Fruit fly (Drosophila melanogaster) whole organism, embryonic: ENCODE data around the gene Rnf146.

ENCODE experiments used
- Asciz ChIP-seq: fragments of 200-800 bp; sonication (Bioruptor generic); optimal IDR thresholded peaks from 2 replicates; lab custom pipeline; 2017; ENCODE audit warnings: missing biosample characterization, mild to moderate bottlenecking, missing genetic modification characterization, missing genetic modification reagents
- BEAF-32 ChIP-seq: fragments of 200-800 bp; sonication (Bioruptor generic); optimal IDR thresholded peaks from 3 replicates; lab custom pipeline; 2017; ENCODE audit warnings: missing biosample characterization, missing genetic modification characterization, mild to moderate bottlenecking, moderate library complexity, missing genetic modification reagents
- CG10462 ChIP-seq: fragments of 200-800 bp; sonication (Bioruptor generic); optimal IDR thresholded peaks from 2 replicates; lab custom pipeline; 2016; ENCODE audit warnings: missing biosample characterization, missing genetic modification characterization
- CG10543 ChIP-seq: fragments of 200-800 bp; sonication (Bioruptor generic); optimal IDR thresholded peaks from 3 replicates; lab custom pipeline; 2017; ENCODE audit warnings: missing biosample characterization, mild to moderate bottlenecking, missing genetic modification characterization, moderate library complexity
- CG11093 ChIP-seq: fragments of 200-800 bp; sonication (Bioruptor generic); IDR thresholded peaks from 3 replicates; pipeline ENCODE4 v1.3.6; 2022; ENCODE audit warnings: missing biosample characterization, missing genetic modification characterization
- CG12236 ChIP-seq: fragments of 200-800 bp; sonication (Bioruptor generic); optimal IDR thresholded peaks from 2 replicates; lab custom pipeline; 2016; ENCODE audit warnings: missing biosample characterization, missing genetic modification characterization
- CG14965 ChIP-seq: fragments of 200-800 bp; sonication (Bioruptor generic); optimal IDR thresholded peaks from 2 replicates; lab custom pipeline; 2016; ENCODE audit warnings: missing biosample characterization, missing genetic modification characterization, borderline replicate concordance
- CG16779 ChIP-seq: fragments of 200-800 bp; sonication (Bioruptor generic); IDR thresholded peaks from 2 replicates; pipeline ENCODE4 v1.3.6; 2022; ENCODE audit warnings: missing biosample characterization, missing genetic modification characterization
- CG17186 ChIP-seq: fragments of 200-800 bp; sonication (Bioruptor generic); optimal IDR thresholded peaks from 3 replicates; lab custom pipeline; 2017; ENCODE audit warnings: missing biosample characterization, missing genetic modification reagents, missing genetic modification characterization
- CG17328 ChIP-seq: fragments of 200-800 bp; sonication (Bioruptor generic); IDR thresholded peaks from 2 replicates; pipeline ENCODE4 v1.3.6; 2022; ENCODE audit warnings: missing biosample characterization, missing genetic modification characterization
- CG30403 ChIP-seq: fragments of 200-800 bp; sonication (Bioruptor generic); optimal IDR thresholded peaks from 3 replicates; lab custom pipeline; 2016; ENCODE audit warnings: missing biosample characterization, missing genetic modification characterization
- CG31224 ChIP-seq: fragments of 200-800 bp; sonication (Bioruptor generic); IDR thresholded peaks from 2 replicates; pipeline ENCODE4 v1.3.6; 2022; ENCODE audit warnings: missing biosample characterization, missing genetic modification characterization
- CG32532 ChIP-seq: fragments of 200-800 bp; sonication (Bioruptor generic); IDR thresholded peaks from 2 replicates; pipeline ENCODE4 v1.3.6; 2022; ENCODE audit warnings: missing biosample characterization, missing genetic modification characterization
- CG34422 ChIP-seq: fragments of 200-800 bp; sonication (Bioruptor generic); IDR thresholded peaks from 3 replicates; pipeline ENCODE4 v1.3.6; 2022; ENCODE audit warnings: missing biosample characterization, missing genetic modification characterization
- CG6683 ChIP-seq: fragments of 200-800 bp; sonication (Bioruptor generic); optimal IDR thresholded peaks from 2 replicates; lab custom pipeline; 2017; ENCODE audit warnings: missing biosample characterization, mild to moderate bottlenecking, missing genetic modification characterization, missing genetic modification reagents
- CG8089 ChIP-seq: fragments of 200-800 bp; sonication (Bioruptor generic); optimal IDR thresholded peaks from 3 replicates; lab custom pipeline; 2016; ENCODE audit warnings: missing biosample characterization, missing genetic modification characterization
- CG9797 ChIP-seq: fragments of 200-800 bp; sonication (Bioruptor generic); optimal IDR thresholded peaks from 3 replicates; lab custom pipeline; 2018; ENCODE audit warnings: missing biosample characterization, mild to moderate bottlenecking, missing genetic modification characterization
- CrebB ChIP-seq: fragments of 200-800 bp; sonication (Bioruptor generic); optimal IDR thresholded peaks from 3 replicates; lab custom pipeline; 2018; ENCODE audit warnings: missing biosample characterization, mild to moderate bottlenecking, missing genetic modification characterization
- D19A ChIP-seq: fragments of 200-800 bp; optimal IDR thresholded peaks from 3 replicates; lab custom pipeline; 2019; ENCODE audit warnings: missing biosample characterization, mild to moderate bottlenecking, missing genetic modification characterization, moderate library complexity
- Dip2 ChIP-seq: fragments of 200-800 bp; sonication (Bioruptor generic); IDR thresholded peaks from 2 replicates; pipeline ENCODE4 v1.3.6; 2022; ENCODE audit warnings: missing biosample characterization, missing genetic modification characterization
- Dll ChIP-seq: fragments of 200-800 bp; sonication (Bioruptor generic); IDR thresholded peaks from 4 replicates; pipeline ENCODE4 v1.3.6; 2022; ENCODE audit warnings: missing biosample characterization, missing genetic modification characterization; ENCODE audit not compliant: partially characterized antibody
- Drgx ChIP-seq: fragments of 200-800 bp; sonication (Bioruptor generic); IDR thresholded peaks from 2 replicates; pipeline ENCODE4 v1.3.6; 2022; ENCODE audit warnings: missing biosample characterization, missing genetic modification characterization
- ERR ChIP-seq: fragments of 200-800 bp; sonication (Bioruptor generic); optimal IDR thresholded peaks from 2 replicates; lab custom pipeline; 2016; ENCODE audit warnings: missing biosample characterization, missing genetic modification characterization
- Hey ChIP-seq: fragments of 200-800 bp; sonication (Bioruptor generic); optimal IDR thresholded peaks from 3 replicates; lab custom pipeline; 2018; ENCODE audit warnings: missing biosample characterization, mild to moderate bottlenecking, missing genetic modification characterization
- Hr39 ChIP-seq: fragments of >200 bp; optimal IDR thresholded peaks from 2 replicates; lab custom pipeline; 2017
- Hr51 ChIP-seq, 2 experiments: fragments of 200-800 bp; sonication (Bioruptor generic); optimal IDR thresholded peaks; 2 replicates in 1 of 2; 3 replicates in 1 of 2; lab custom pipeline; 2016 to 2018; ENCODE audit warnings: missing biosample characterization in 2 of 2, missing genetic modification characterization in 2 of 2, mild to moderate bottlenecking in 1 of 2, moderate library complexity in 1 of 2
- Lim3 ChIP-seq: fragments of 200-800 bp; sonication (Bioruptor generic); IDR thresholded peaks from 2 replicates; pipeline ENCODE4 v1.3.6; 2022; ENCODE audit warnings: missing biosample characterization, missing genetic modification characterization
- NC2β ChIP-seq: fragments of 200-800 bp; sonication (Bioruptor generic); optimal IDR thresholded peaks from 2 replicates; lab custom pipeline; 2016; ENCODE audit warnings: missing biosample characterization, missing genetic modification characterization
- Optix ChIP-seq: fragments of 200-800 bp; sonication (Bioruptor generic); IDR thresholded peaks from 3 replicates; pipeline ENCODE4 v1.3.6; 2022; ENCODE audit warnings: missing biosample characterization, missing genetic modification characterization
- Rx ChIP-seq: fragments of 200-800 bp; sonication (Bioruptor generic); IDR thresholded peaks from 2 replicates; pipeline ENCODE4 v1.3.6; 2022; ENCODE audit warnings: missing biosample characterization, missing genetic modification characterization
- Spps ChIP-seq: fragments of 200-800 bp; sonication (Bioruptor generic); optimal IDR thresholded peaks from 2 replicates; lab custom pipeline; 2018; ENCODE audit warnings: missing biosample characterization, mild to moderate bottlenecking, missing genetic modification characterization
- TFAM ChIP-seq: fragments of 200-800 bp; sonication (Bioruptor generic); optimal IDR thresholded peaks from 2 replicates; lab custom pipeline; 2017; ENCODE audit warnings: missing biosample characterization, missing genetic modification characterization, inconsistent platforms
- Vsx1 ChIP-seq: fragments of 200-800 bp; sonication (Bioruptor generic); optimal IDR thresholded peaks from 2 replicates; lab custom pipeline; 2017; ENCODE audit warnings: missing biosample characterization, mild to moderate bottlenecking, missing genetic modification characterization, missing genetic modification reagents
- YL-1 ChIP-seq: fragments of 200-800 bp; sonication (Bioruptor generic); optimal IDR thresholded peaks from 3 replicates; lab custom pipeline; 2017; ENCODE audit warnings: missing biosample characterization, mild to moderate bottlenecking, missing genetic modification characterization
- amos ChIP-seq: fragments of 200-800 bp; sonication (Bioruptor generic); IDR thresholded peaks from 2 replicates; pipeline ENCODE4 v1.3.6; 2022; ENCODE audit warnings: missing biosample characterization, missing genetic modification characterization; ENCODE audit not compliant: partially characterized antibody
- chn ChIP-seq: fragments of 200-800 bp; sonication (Bioruptor generic); optimal IDR thresholded peaks from 2 replicates; lab custom pipeline; 2016; ENCODE audit warnings: missing biosample characterization, missing genetic modification characterization
- ci ChIP-seq: fragments of 200-800 bp; sonication (Bioruptor generic); IDR thresholded peaks from 3 replicates; pipeline ENCODE4 v1.3.6; 2022; ENCODE audit warnings: missing biosample characterization, missing genetic modification characterization
- croc ChIP-seq: fragments of 200-800 bp; sonication (Bioruptor generic); conservative IDR thresholded peaks from 3 replicates; pipeline ENCODE4 v1.3.6; 2022; ENCODE audit warnings: missing biosample characterization, missing genetic modification characterization
- dm ChIP-seq: fragments of 200-800 bp; sonication (Bioruptor generic); optimal IDR thresholded peaks from 3 replicates; lab custom pipeline; 2016; ENCODE audit warnings: missing biosample characterization, missing genetic modification characterization
- eve ChIP-seq, 2 experiments: fragments of >200 bp; optimal IDR thresholded peaks; 2 replicates each; lab custom pipeline; 2017; ENCODE audit warnings: missing biosample characterization in 2 of 2, missing genetic modification characterization in 2 of 2
- grau ChIP-seq: fragments of 200-800 bp; optimal IDR thresholded peaks from 3 replicates; lab custom pipeline; 2019; ENCODE audit warnings: missing biosample characterization, mild to moderate bottlenecking, missing genetic modification characterization, moderate library complexity
- gsb ChIP-seq: fragments of 200-800 bp; sonication (Bioruptor generic); IDR thresholded peaks from 2 replicates; pipeline ENCODE4 v1.3.6; 2022; ENCODE audit warnings: missing biosample characterization, missing genetic modification characterization
- her ChIP-seq: fragments of 200-800 bp; sonication (Bioruptor generic); optimal IDR thresholded peaks from 2 replicates; lab custom pipeline; 2016; ENCODE audit warnings: missing biosample characterization, missing genetic modification characterization
- org-1 ChIP-seq: fragments of 200-800 bp; sonication (Bioruptor generic); optimal IDR thresholded peaks from 2 replicates; lab custom pipeline; 2017; ENCODE audit warnings: missing biosample characterization, missing genetic modification characterization
- sd ChIP-seq: fragments of 200-800 bp; sonication (Bioruptor generic); optimal IDR thresholded peaks from 3 replicates; lab custom pipeline; 2018; ENCODE audit warnings: missing biosample characterization, mild to moderate bottlenecking, missing genetic modification characterization, moderate library complexity
- slbo ChIP-seq: fragments of 200-800 bp; sonication (Bioruptor generic); IDR thresholded peaks from 2 replicates; pipeline ENCODE4 v1.3.6; 2022; ENCODE audit warnings: missing biosample characterization, missing genetic modification characterization
- so ChIP-seq: fragments of 200-800 bp; sonication (Bioruptor generic); IDR thresholded peaks from 3 replicates; pipeline ENCODE4 v1.3.6; 2022; ENCODE audit warnings: missing biosample characterization, missing genetic modification characterization
- tin ChIP-seq: fragments of 200-800 bp; sonication (Bioruptor generic); optimal IDR thresholded peaks from 3 replicates; lab custom pipeline; 2016; ENCODE audit warnings: missing biosample characterization, missing genetic modification characterization
- tna ChIP-seq: fragments of 200-800 bp; sonication (Bioruptor generic); IDR thresholded peaks from 2 replicates; pipeline ENCODE4 v1.3.6; 2022; ENCODE audit warnings: missing biosample characterization, missing genetic modification characterization; ENCODE audit not compliant: partially characterized antibody
- trh ChIP-seq: fragments of 200-800 bp; sonication (Bioruptor generic); optimal IDR thresholded peaks from 2 replicates; lab custom pipeline; 2016; ENCODE audit warnings: missing biosample characterization, missing genetic modification characterization
- wek ChIP-seq: fragments of 200-800 bp; sonication (Bioruptor generic); optimal IDR thresholded peaks from 3 replicates; lab custom pipeline; 2018; ENCODE audit warnings: missing biosample characterization, mild to moderate bottlenecking, missing genetic modification characterization, moderate library complexity

Gene Rnf146

DNA sequence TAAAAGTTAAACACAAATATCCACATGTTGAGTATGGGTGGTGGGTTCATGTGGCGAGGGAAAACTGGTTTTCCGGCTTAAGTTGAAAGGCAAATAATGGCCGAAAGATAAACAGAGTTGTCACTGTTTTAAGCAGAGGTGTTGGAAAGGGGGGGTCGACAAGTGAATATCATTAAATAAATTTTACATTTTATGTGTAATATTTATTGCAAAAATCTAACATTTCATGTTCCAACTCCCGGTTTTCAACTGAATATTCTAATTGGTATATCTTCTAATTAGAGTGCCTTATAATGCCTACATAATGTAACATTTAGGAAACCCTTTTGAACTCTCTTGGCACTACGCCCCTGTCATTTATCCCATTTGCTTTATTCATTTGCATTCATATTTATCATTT is 13.3 kb upstream of the Rnf146 start (continued):
- TF ChIP-seq CG10543 (GFP tag; lab: Kevin White, UChicago) (peak; percentile 39), chn (GFP tag; lab: Kevin White, UChicago) (no peak), so (GFP tag; lab: Robert Waterston, UW) (peak; percentile 65; the same call in 1 of the 3 replicates), her (GFP tag; lab: Kevin White, UChicago) (no peak), Rx (GFP tag; lab: Robert Waterston, UW) (0 out of 2 replicates have a peak, but pooled peaks have one; percentile 15), tin (GFP tag; lab: Kevin White, UChicago) (peak; percentile 26), trh (GFP tag; lab: Kevin White, UChicago) (peak; percentile 15), CG12236 (GFP tag; lab: Kevin White, UChicago) (peak; percentile 13), Drgx (GFP tag; lab: Robert Waterston, UW) (no peak), Hr51 (GFP tag; optimal IDR thresholded peaks at IDR 0.05; lab: Kevin White, UChicago) (peak in 1 of 2 experiments; percentile 55), CG8089 (GFP tag; lab: Kevin White, UChicago) (peak; percentile 16), Hey (tag; lab: Kevin White, UChicago) (no peak), eve (GFP tag; optimal IDR thresholded peaks at IDR 0.05; lab: Kevin White, UChicago) (peak in 1 of 2 experiments; percentile 87), YL-1 (GFP tag; lab: Kevin White, UChicago) (no peak), ERR (GFP tag; lab: Kevin White, UChicago) (no peak), CG11093 (GFP tag; lab: Robert Waterston, UW) (peak; percentile 61; the same call in 1 of the 3 replicates), CG30403 (peak; percentile 55), Lim3 (GFP tag; lab: Robert Waterston, UW) (no peak), CG32532 (GFP tag; lab: Robert Waterston, UW) (no peak; the same call in 1 of the 2 replicates), CG34422 (peak; percentile 45; the same call in 1 of the 3 replicates), NC2β (GFP tag; lab: Kevin White, UChicago) (no peak), CG6683 (GFP tag; lab: Kevin White, UChicago) (no peak), Dll (GFP tag; lab: Robert Waterston, UW) (no peak), org-1 (peak; percentile 47), dm (GFP tag; lab: Kevin White, UChicago) (no peak), wek (GFP tag; lab: Kevin White, UChicago) (peak; percentile 44), Optix (no peak), CG16779 (GFP tag; lab: Robert Waterston, UW) (no peak), Spps (tag; lab: Kevin White, UChicago) (peak; percentile 30), grau (tag; lab: Kevin White, UChicago) (peak; percentile 55), ci (GFP tag; lab: Robert Waterston, UW) (peak; percentile 69; the same call in 2 of the 3 replicates), CG9797 (GFP tag; lab: Kevin White, UChicago) (no peak), CG14965 (GFP tag; lab: Kevin White, UChicago) (no peak), tna (GFP tag; lab: Robert Waterston, UW) (no peak), croc (GFP tag; lab: Robert Waterston, UW) (peak; percentile 58; the same call in 2 of the 3 replicates), slbo (GFP tag; lab: Robert Waterston, UW) (0 out of 2 replicates have a peak, but pooled peaks have one; percentile 36), Asciz (peak; percentile 73), CG17186 (GFP tag; lab: Kevin White, UChicago) (no peak), CG17328 (GFP tag; lab: Robert Waterston, UW) (peak; percentile 56; the same call in 1 of the 2 replicates), TFAM (GFP tag; lab: Kevin White, UChicago) (no peak), sd (no peak), CG10462 (GFP tag; lab: Kevin White, UChicago) (peak; percentile 16), Dip2 (no peak), Vsx1 (GFP tag; lab: Kevin White, UChicago) (peak; percentile 32), gsb (GFP tag; lab: Robert Waterston, UW) (no peak), Hr39 (no peak), amos (GFP tag; lab: Robert Waterston, UW) (no peak), D19A (tag; lab: Kevin White, UChicago) (peak; percentile 55), BEAF-32 (GFP tag; lab: Kevin White, UChicago) (no peak), CG31224 (no peak), CrebB (no peak)
